Worm (Caenorhabditis elegans) whole organism, young adult: ENCODE measurements around the gene C29E4.13.
A peak's percentile ranks its signal among the peaks of the same experiment; 100 is the strongest.

ENCODE experiments used
- B0035.1 ChIP-seq: sonication (generic microtip); optimal IDR thresholded peaks from 2 replicates; lab custom pipeline; 2016; ENCODE audit warnings: missing genetic modification characterization, mild to moderate bottlenecking, missing compliant biosample characterization, missing genotype, missing genetic modification reagents
- C17E4.6 ChIP-seq: fragments of 200-800 bp; sonication (Bioruptor generic); IDR thresholded peaks from 2 replicates; pipeline ENCODE4 v1.3.6; 2022; ENCODE audit warnings: missing genetic modification reagents, missing genetic modification characterization, missing compliant biosample characterization
- D2030.7 ChIP-seq: fragments of 200-800 bp; sonication (Bioruptor generic); IDR thresholded peaks from 2 replicates; pipeline ENCODE4 v1.3.6; 2022; ENCODE audit warnings: missing genetic modification reagents, missing genetic modification characterization, missing compliant biosample characterization
- F22D6.2 ChIP-seq: sonication (generic microtip); optimal IDR thresholded peaks from 2 replicates; lab custom pipeline; 2016; ENCODE audit warnings: mild to moderate bottlenecking, missing genetic modification characterization, missing compliant biosample characterization
- F33H1.4 ChIP-seq: fragments of 200-800 bp; sonication (Bioruptor generic); IDR thresholded peaks from 2 replicates; pipeline ENCODE4 v1.3.6; 2022; ENCODE audit warnings: missing genetic modification reagents, missing genetic modification characterization, missing compliant biosample characterization
- F37B4.10 ChIP-seq: fragments of 200-800 bp; sonication (Bioruptor generic); IDR thresholded peaks from 2 replicates; pipeline ENCODE4 v1.3.6; 2022; ENCODE audit warnings: missing genetic modification characterization, missing compliant biosample characterization
- F39B2.1 ChIP-seq: fragments of 200-800 bp; sonication (Bioruptor generic); IDR thresholded peaks from 2 replicates; pipeline ENCODE4 v1.3.6; 2022; ENCODE audit warnings: missing genetic modification reagents, missing genetic modification characterization, missing compliant biosample characterization
- F49E8.2 ChIP-seq: sonication (generic microtip); optimal IDR thresholded peaks from 3 replicates; lab custom pipeline; 2017; ENCODE audit warnings: missing genetic modification characterization, mild to moderate bottlenecking, missing compliant biosample characterization, antibody characterized with exemption, moderate library complexity; ENCODE audit not compliant: insufficient read depth
- K12H6.12 ChIP-seq: fragments of 200-800 bp; sonication (Bioruptor generic); optimal IDR thresholded peaks from 2 replicates; lab custom pipeline; 2018; ENCODE audit warnings: mild to moderate bottlenecking, missing genetic modification characterization, missing compliant biosample characterization
- Y95B8A.8 ChIP-seq: fragments of 200-800 bp; sonication (Bioruptor generic); IDR thresholded peaks from 2 replicates; pipeline ENCODE4 v1.3.6; 2022; ENCODE audit warnings: missing genetic modification reagents, missing genetic modification characterization, missing compliant biosample characterization
- ZK185.1 ChIP-seq: sonication (generic microtip); optimal IDR thresholded peaks from 2 replicates; lab custom pipeline; 2016; ENCODE audit warnings: mild to moderate bottlenecking, missing genetic modification characterization, missing compliant biosample characterization; ENCODE audit not compliant: poor library complexity, severe bottlenecking
- attf-3 ChIP-seq: fragments of 200-800 bp; sonication (Bioruptor generic); conservative IDR thresholded peaks from 2 replicates; pipeline ENCODE4 v1.3.6; 2022; ENCODE audit warnings: missing genetic modification reagents, missing genetic modification characterization, missing compliant biosample characterization
- attf-6 ChIP-seq: fragments of 200-800 bp; sonication (Bioruptor generic); IDR thresholded peaks from 2 replicates; pipeline ENCODE4 v1.3.6; 2022; ENCODE audit warnings: missing genetic modification reagents, missing genetic modification characterization, missing compliant biosample characterization
- cebp-1 ChIP-seq, 2 experiments: fragments of 200-800 bp in 1 of 2; sonication (Bioruptor generic) in 1 of 2; sonication (generic microtip) in 1 of 2; IDR thresholded peaks in 1 of 2; optimal IDR thresholded peaks in 1 of 2; 2 replicates each; pipeline versions ENCODE4 v1.3.6 to Lab custom; 2017 to 2022; ENCODE audit warnings: missing compliant biosample characterization in 2 of 2, missing genetic modification characterization in 2 of 2, mild to moderate bottlenecking in 1 of 2, missing genetic modification reagents in 1 of 2, moderate library complexity in 1 of 2
- cebp-2 ChIP-seq: fragments of 200-800 bp; sonication (Bioruptor generic); IDR thresholded peaks from 2 replicates; pipeline ENCODE4 v1.3.6; 2022; ENCODE audit warnings: missing genetic modification characterization, missing compliant biosample characterization
- ceh-100 ChIP-seq: fragments of 200-800 bp; sonication (Bioruptor generic); IDR thresholded peaks from 2 replicates; pipeline ENCODE4 v1.3.6; 2022; ENCODE audit warnings: missing genetic modification reagents, missing genetic modification characterization, missing compliant biosample characterization
- ceh-27 ChIP-seq: fragments of 200-800 bp; sonication (Bioruptor generic); optimal IDR thresholded peaks from 2 replicates; lab custom pipeline; 2018; ENCODE audit warnings: mild to moderate bottlenecking, missing genetic modification characterization, moderate library complexity, missing compliant biosample characterization
- dpff-1 ChIP-seq: sonication (generic microtip); optimal IDR thresholded peaks from 2 replicates; lab custom pipeline; 2017; ENCODE audit warnings: mild to moderate bottlenecking, missing genetic modification characterization, missing compliant biosample characterization
- efl-1 ChIP-seq: fragments of 150-350 bp; optimal IDR thresholded peaks from 2 replicates; lab custom pipeline; 2014; ENCODE audit warnings: missing biosample characterization, missing genetic modification reagents, missing genetic modification characterization
- egrh-3 ChIP-seq: fragments of 200-800 bp; sonication (Bioruptor generic); IDR thresholded peaks from 2 replicates; pipeline ENCODE4 v1.3.6; 2022; ENCODE audit warnings: missing genetic modification reagents, missing genetic modification characterization, missing compliant biosample characterization
- ekl-4 ChIP-seq: fragments of 200-800 bp; sonication (Bioruptor generic); IDR thresholded peaks from 2 replicates; pipeline ENCODE4 v1.3.6; 2022; ENCODE audit warnings: missing genetic modification reagents, missing genetic modification characterization, missing compliant biosample characterization
- ets-4 ChIP-seq: fragments of 200-800 bp; sonication (Bioruptor generic); optimal IDR thresholded peaks from 2 replicates; lab custom pipeline; 2018; ENCODE audit warnings: mild to moderate bottlenecking, missing genetic modification characterization, missing compliant biosample characterization
- fkh-3 ChIP-seq: sonication (generic microtip); optimal IDR thresholded peaks from 2 replicates; lab custom pipeline; 2016; ENCODE audit warnings: mild to moderate bottlenecking, missing genetic modification characterization, missing compliant biosample characterization
- hmg-20 ChIP-seq: fragments of 200-800 bp; sonication (Bioruptor generic); IDR thresholded peaks from 2 replicates; pipeline ENCODE4 v1.3.6; 2022; ENCODE audit warnings: missing genetic modification reagents, missing genetic modification characterization, missing compliant biosample characterization
- lag-1 ChIP-seq: fragments of 200-800 bp; sonication (Bioruptor generic); IDR thresholded peaks from 2 replicates; pipeline ENCODE4 v1.3.6; 2022; ENCODE audit warnings: missing genetic modification reagents, missing genetic modification characterization, missing compliant biosample characterization
- let-526 ChIP-seq: fragments of 200-800 bp; sonication (Bioruptor generic); IDR thresholded peaks from 2 replicates; pipeline ENCODE4 v1.3.6; 2022; ENCODE audit warnings: missing genetic modification reagents, missing genetic modification characterization, missing compliant biosample characterization
- let-607 ChIP-seq, 2 experiments: fragments of 200-800 bp in 1 of 2; sonication (Bioruptor generic) in 1 of 2; sonication (generic microtip) in 1 of 2; optimal IDR thresholded peaks; 2 replicates each; lab custom pipeline; 2016 to 2018; ENCODE audit warnings: mild to moderate bottlenecking in 2 of 2, missing compliant biosample characterization in 2 of 2, missing genetic modification characterization in 2 of 2, moderate library complexity in 2 of 2, missing genotype in 1 of 2
- lin-26 ChIP-seq: fragments of 200-800 bp; sonication (Bioruptor generic); IDR thresholded peaks from 2 replicates; pipeline ENCODE4 v1.3.6; 2022; ENCODE audit warnings: missing genetic modification reagents, missing genetic modification characterization, missing compliant biosample characterization
- lin-40 ChIP-seq: sonication (generic microtip); optimal IDR thresholded peaks from 2 replicates; lab custom pipeline; 2016; ENCODE audit warnings: missing genetic modification characterization, mild to moderate bottlenecking, missing compliant biosample characterization, missing genotype, missing genetic modification reagents
- lin-54 ChIP-seq: fragments of 200-800 bp; sonication (Bioruptor generic); optimal IDR thresholded peaks from 2 replicates; lab custom pipeline; 2018; ENCODE audit warnings: mild to moderate bottlenecking, missing genetic modification characterization, missing compliant biosample characterization
- lir-1 ChIP-seq: fragments of 200-800 bp; sonication (Bioruptor generic); conservative IDR thresholded peaks from 2 replicates; pipeline ENCODE4 v1.3.6; 2022; ENCODE audit warnings: missing genetic modification reagents, missing genetic modification characterization, missing compliant biosample characterization
- madf-10 ChIP-seq: sonication (generic microtip); optimal IDR thresholded peaks from 2 replicates; lab custom pipeline; 2016; ENCODE audit warnings: mild to moderate bottlenecking, missing genetic modification characterization, missing compliant biosample characterization
- madf-3 ChIP-seq: fragments of 200-800 bp; sonication (Bioruptor generic); IDR thresholded peaks from 2 replicates; pipeline ENCODE4 v1.3.6; 2022; ENCODE audit warnings: missing genetic modification reagents, missing genetic modification characterization, missing compliant biosample characterization
- mcd-1 ChIP-seq: fragments of 200-800 bp; sonication (Bioruptor generic); IDR thresholded peaks from 2 replicates; pipeline ENCODE4 v1.3.6; 2022; ENCODE audit warnings: missing genetic modification reagents, missing genetic modification characterization, missing compliant biosample characterization
- mel-28 ChIP-seq: sonication (generic microtip); optimal IDR thresholded peaks from 2 replicates; lab custom pipeline; 2016; ENCODE audit warnings: borderline replicate concordance, mild to moderate bottlenecking, missing genetic modification characterization, missing compliant biosample characterization
- nfya-2 ChIP-seq: fragments of 200-800 bp; sonication (Bioruptor generic); IDR thresholded peaks from 2 replicates; pipeline ENCODE4 v1.3.6; 2022; ENCODE audit warnings: missing genetic modification reagents, missing genetic modification characterization, missing compliant biosample characterization
- nhr-27 ChIP-seq: fragments of 200-800 bp; sonication (Bioruptor generic); optimal IDR thresholded peaks from 2 replicates; lab custom pipeline; 2018; ENCODE audit warnings: mild to moderate bottlenecking, missing genetic modification characterization, moderate library complexity, missing compliant biosample characterization
- nhr-80 ChIP-seq: sonication (generic microtip); optimal IDR thresholded peaks from 2 replicates; lab custom pipeline; 2016; ENCODE audit warnings: missing genetic modification characterization, missing compliant biosample characterization
- pbrm-1 ChIP-seq: fragments of 200-800 bp; sonication (Bioruptor generic); IDR thresholded peaks from 2 replicates; pipeline ENCODE4 v1.3.6; 2022; ENCODE audit warnings: missing genetic modification reagents, missing genetic modification characterization, missing compliant biosample characterization
- sdz-38 ChIP-seq: sonication (generic microtip); optimal IDR thresholded peaks from 2 replicates; lab custom pipeline; 2016; ENCODE audit warnings: missing genotype, missing genetic modification characterization, missing compliant biosample characterization
- snpc-3.4 ChIP-seq: sonication (generic microtip); optimal IDR thresholded peaks from 2 replicates; lab custom pipeline; 2017; ENCODE audit warnings: missing genetic modification characterization, mild to moderate bottlenecking, missing compliant biosample characterization, antibody characterized with exemption, moderate library complexity, missing genotype, missing genetic modification reagents
- unc-62 ChIP-seq: fragments of 150-350 bp; optimal IDR thresholded peaks from 2 replicates; lab custom pipeline; 2014; ENCODE audit warnings: missing biosample characterization, missing genetic modification reagents, missing genetic modification characterization
- ztf-25 ChIP-seq: fragments of 200-800 bp; sonication (Bioruptor generic); IDR thresholded peaks from 2 replicates; pipeline ENCODE4 v1.3.6; 2022; ENCODE audit warnings: missing genetic modification reagents, missing genetic modification characterization, missing compliant biosample characterization
- ztf-28 ChIP-seq: fragments of 200-800 bp; sonication (Bioruptor generic); IDR thresholded peaks from 2 replicates; pipeline ENCODE4 v1.3.6; 2022; ENCODE audit warnings: missing genetic modification reagents, missing genetic modification characterization, missing compliant biosample characterization

C29E4.13 gene

ce11 chrIII:7884863-7885262, 43.7 kb downstream of the C29E4.13 start, which contains the start of gene ZK688.11:
Gene ZK688.11, minus strand, starts transcription at chrIII:7884963.
- TF ChIP-seq ztf-25 (no peak), Y95B8A.8 (GFP tag; lab: Robert Waterston, UW) (no peak), nhr-80 (tag; lab: Kevin White, UChicago) (no peak), sdz-38 (tag; lab: Kevin White, UChicago) (no peak), mcd-1 (GFP tag; lab: Robert Waterston, UW) (no peak), F37B4.10 (GFP tag; lab: Robert Waterston, UW) (no peak), lir-1 (GFP tag; lab: Robert Waterston, UW) (no peak), nhr-27 (no peak), let-526 (GFP tag; lab: Robert Waterston, UW) (no peak), F33H1.4 (GFP tag; lab: Robert Waterston, UW) (no peak), fkh-3 (no peak), hmg-20 (no peak), attf-6 (no peak), attf-3 (GFP tag; lab: Robert Waterston, UW) (no peak), ekl-4 (no peak), pbrm-1 (GFP tag; lab: Robert Waterston, UW) (no peak), let-607 (tag; optimal IDR thresholded peaks at IDR 0.05; lab: Kevin White, UChicago) (no peak), dpff-1 (tag; lab: Kevin White, UChicago) (no peak), cebp-2 (GFP tag; lab: Robert Waterston, UW) (no peak)

- TF ChIP-seq ZK185.1 (tag; lab: Kevin White, UChicago) (no peak), F39B2.1 (GFP tag; lab: Robert Waterston, UW) (no peak), lin-26 (no peak), snpc-3.4 (tag; lab: Kevin White, UChicago) (no peak), lin-54 (GFP tag; lab: Kevin White, UChicago) (no peak), F33H1.4 (GFP tag; lab: Robert Waterston, UW) (no peak), madf-3 (GFP tag; lab: Robert Waterston, UW) (no peak), efl-1 (GFP tag; lab: Kevin White, UChicago) (no peak), nfya-2 (GFP tag; lab: Robert Waterston, UW) (no peak), madf-10 (tag; lab: Kevin White, UChicago) (no peak)
Observed at ce11 chrIII:7882900-7883299, 45.6 kb downstream of the C29E4.13 start, which contains the start of gene ZK688.9. Gene ZK688.9, minus strand, starts transcription at chrIII:7883000.

ce11 chrIII:7880132-7880715, 48.3 kb downstream of the C29E4.13 start:
- TF ChIP-seq F22D6.2 (tag; lab: Kevin White, UChicago) (no peak), cebp-1 (GFP tag; IDR thresholded peaks at IDR 0.05; lab: Robert Waterston, UW) (no peak), cebp-1 (tag; optimal IDR thresholded peaks at IDR 0.05; lab: Kevin White, UChicago) (peak; percentile 68), F49E8.2 (no peak), ztf-28 (GFP tag; lab: Robert Waterston, UW) (no peak)

- TF ChIP-seq B0035.1 (no peak), K12H6.12 (no peak), ceh-100 (GFP tag; lab: Robert Waterston, UW) (no peak), unc-62 (GFP tag; lab: Kevin White, UChicago) (no peak), egrh-3 (GFP tag; lab: Robert Waterston, UW) (no peak), ets-4 (no peak), lag-1 (GFP tag; lab: Robert Waterston, UW) (no peak), lin-40 (tag; lab: Kevin White, UChicago) (no peak), cebp-2 (GFP tag; lab: Robert Waterston, UW) (no peak), ceh-27 (GFP tag; lab: Kevin White, UChicago) (no peak), mel-28 (tag; lab: Kevin White, UChicago) (no peak), C17E4.6 (GFP tag; lab: Robert Waterston, UW) (no peak), D2030.7 (GFP tag; lab: Robert Waterston, UW) (no peak), ztf-25 (no peak)
Observed at ce11 chrIII:7878852-7879329, 49.6 kb downstream of the C29E4.13 start, which contains the start of gene sup-18. Gene sup-18, minus strand, starts transcription at chrIII:7878902.
